Fruit fly (Drosophila melanogaster) whole organism, pupa: Measurements from ENCODE around the gene Prps.

Experiments used
- CG12605 ChIP-seq: fragments of 200-800 bp; sonication (Bioruptor generic); IDR thresholded peaks from 2 replicates; pipeline ENCODE4 v1.3.6; 2022; ENCODE audit warnings: missing biosample characterization, missing genetic modification characterization
- CG14655 ChIP-seq: fragments of 200-800 bp; sonication (Bioruptor generic); optimal IDR thresholded peaks from 3 replicates; lab custom pipeline; 2017; ENCODE audit warnings: mild to moderate bottlenecking, missing biosample characterization, missing genetic modification reagents, missing genetic modification characterization
- CG15710 ChIP-seq: fragments of 200-800 bp; sonication (Bioruptor generic); optimal IDR thresholded peaks from 2 replicates; lab custom pipeline; 2018; ENCODE audit warnings: missing biosample characterization, mild to moderate bottlenecking, missing genetic modification characterization, moderate library complexity
- CG17806 ChIP-seq: fragments of 200-800 bp; sonication (Bioruptor generic); optimal IDR thresholded peaks from 2 replicates; lab custom pipeline; 2018; ENCODE audit warnings: missing biosample characterization, mild to moderate bottlenecking, missing genetic modification characterization, moderate library complexity
- CG32121 ChIP-seq: fragments of 200-800 bp; sonication (Bioruptor generic); IDR thresholded peaks from 2 replicates; pipeline ENCODE4 v1.3.6; 2022; ENCODE audit warnings: missing biosample characterization, missing genetic modification characterization
- CG34367 ChIP-seq: fragments of 200-800 bp; sonication (Bioruptor generic); optimal IDR thresholded peaks from 2 replicates; lab custom pipeline; 2018; ENCODE audit warnings: missing biosample characterization, mild to moderate bottlenecking, missing genetic modification characterization
- CG4496 ChIP-seq: fragments of 200-800 bp; sonication (Bioruptor generic); IDR thresholded peaks from 3 replicates; pipeline ENCODE4 v1.3.6; 2022; ENCODE audit warnings: missing biosample characterization, missing genetic modification characterization
- CG8301 ChIP-seq: fragments of 200-800 bp; sonication (Bioruptor generic); optimal IDR thresholded peaks from 2 replicates; lab custom pipeline; 2018; ENCODE audit warnings: missing biosample characterization, mild to moderate bottlenecking, missing genetic modification characterization
- CG9948 ChIP-seq: fragments of 200-800 bp; sonication (Bioruptor generic); optimal IDR thresholded peaks from 2 replicates; lab custom pipeline; 2018; ENCODE audit warnings: missing biosample characterization, mild to moderate bottlenecking, missing genetic modification characterization, moderate library complexity
- EcR ChIP-seq: fragments of 200-800 bp; sonication (Bioruptor generic); optimal IDR thresholded peaks from 3 replicates; lab custom pipeline; 2019; ENCODE audit warnings: missing biosample characterization, missing genetic modification characterization, mild to moderate bottlenecking, moderate library complexity, missing genetic modification reagents
- Pif1B ChIP-seq: fragments of 200-800 bp; sonication (Bioruptor generic); optimal IDR thresholded peaks from 3 replicates; lab custom pipeline; 2016; ENCODE audit warnings: missing biosample characterization, missing genetic modification characterization
- fd96Ca ChIP-seq: fragments of 200-800 bp; sonication (Bioruptor generic); IDR thresholded peaks from 3 replicates; pipeline ENCODE4 v1.3.6; 2022; ENCODE audit warnings: missing biosample characterization, missing genetic modification characterization

DNA sequence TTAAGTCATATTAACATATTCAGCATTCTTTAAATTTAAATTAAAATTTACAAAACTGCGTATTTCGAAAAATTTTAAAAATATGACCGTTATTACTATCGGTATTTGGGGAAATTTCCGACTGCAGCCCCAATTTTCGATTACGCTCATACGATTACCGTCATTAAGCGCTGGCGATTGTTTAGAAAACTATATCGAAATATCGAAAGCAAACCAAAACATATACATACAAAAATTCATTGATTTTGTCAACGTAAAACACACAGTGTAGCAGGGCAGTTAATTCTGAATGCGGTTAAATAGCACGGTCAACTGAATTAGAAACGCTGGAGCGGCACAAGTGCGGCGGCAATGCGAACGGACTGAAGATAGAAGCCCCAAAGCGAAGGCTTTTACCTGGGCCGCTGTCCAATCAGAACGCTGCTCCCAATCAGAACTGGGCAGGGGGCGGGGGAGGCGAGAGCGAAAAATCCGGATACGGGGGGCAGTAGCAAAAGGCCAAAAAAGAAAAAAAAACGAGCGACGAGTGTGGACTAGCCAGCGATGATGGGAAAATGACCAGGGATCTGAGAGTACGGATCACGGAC is 7.8 kb upstream of the Prps start, which contains the start of gene CG16711:
- TF ChIP-seq CG14655 (GFP tag; lab: Kevin White, UChicago), result no peak
- TF ChIP-seq CG12605 (GFP tag; lab: Robert Waterston, UW), result no peak
- no peak for TF ChIP-seq CG4496
- TF ChIP-seq Pif1B (GFP tag; lab: Kevin White, UChicago), result no peak
- TF ChIP-seq fd96Ca, result no peak
- TF ChIP-seq CG32121, result no peak
- no peak for TF ChIP-seq CG15710 (tag; lab: Kevin White, UChicago)
- TF ChIP-seq EcR (GFP tag; lab: Kevin White, UChicago), result no peak
- TF ChIP-seq CG17806 (tag; lab: Kevin White, UChicago), result no peak
- no peak for TF ChIP-seq CG9948 (tag; lab: Kevin White, UChicago)
- no peak for TF ChIP-seq CG34367 (tag; lab: Kevin White, UChicago)
- TF ChIP-seq CG8301 (tag; lab: Kevin White, UChicago), result no peak
